Fruit fly (Drosophila melanogaster): ENCODE results near the gene CG6569.
A peak's percentile ranks its signal among the peaks of the same experiment; 100 is the strongest.

DNA sequence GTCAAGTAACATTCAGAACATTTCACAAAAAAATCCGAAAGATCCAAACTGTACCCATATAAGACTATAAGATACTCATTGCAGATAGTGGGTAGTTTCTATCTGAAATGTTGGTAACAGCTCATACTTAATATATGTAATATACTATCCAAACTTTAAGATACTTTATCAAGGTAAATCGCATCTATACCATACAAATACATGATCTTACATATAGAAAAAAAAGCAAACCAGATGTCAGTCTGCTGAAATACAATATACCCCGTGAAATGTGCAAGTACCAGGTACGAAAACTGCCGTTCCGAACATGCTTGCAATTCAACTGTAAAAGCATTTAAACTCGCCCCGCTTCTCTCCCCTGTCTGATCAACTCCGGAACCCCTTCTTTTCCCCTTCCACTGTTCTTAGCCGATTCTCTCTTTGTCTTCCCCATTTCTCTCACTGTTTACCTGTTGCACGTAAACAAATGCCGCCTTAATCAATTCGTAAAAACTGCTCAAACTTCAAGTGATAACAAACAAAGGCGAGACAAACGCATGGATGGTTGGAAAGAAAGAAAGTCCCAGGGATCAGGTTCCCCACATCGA lies 40.2 kb downstream of the CG6569 start:
- no peak for TF ChIP-seq CG8478 (optimal IDR thresholded peaks at IDR 0.05)
- TF ChIP-seq psq (optimal IDR thresholded peaks at IDR 0.05): no peak
- no peak for TF ChIP-seq usp (GFP tag; optimal IDR thresholded peaks at IDR 0.05)
- TF ChIP-seq Dll (optimal IDR thresholded peaks at IDR 0.05): no peak
- peak in 1 of 2 experiments; percentile 10 for TF ChIP-seq EcR (GFP tag; optimal IDR thresholded peaks at IDR 0.05)
